Worm (Caenorhabditis elegans) whole organism, L1 larva: ENCODE data around the gene num-1.

Experiments used
- jun-1 ChIP-seq: fragments of 150-350 bp; optimal IDR thresholded peaks from 2 replicates; lab custom pipeline; 2014; ENCODE audit warnings: missing biosample characterization, missing genetic modification reagents, missing genetic modification characterization
- lin-13 ChIP-seq: fragments of 150-350 bp; optimal IDR thresholded peaks from 2 replicates; lab custom pipeline; 2014; ENCODE audit warnings: missing biosample characterization, missing genetic modification reagents, missing genetic modification characterization
- nhr-11 ChIP-seq: fragments of 150-350 bp; optimal IDR thresholded peaks from 2 replicates; lab custom pipeline; 2014; ENCODE audit warnings: missing biosample characterization, missing genetic modification characterization
- nhr-90 ChIP-seq: sonication (generic microtip); optimal IDR thresholded peaks from 2 replicates; lab custom pipeline; 2016; ENCODE audit warnings: mild to moderate bottlenecking, missing genetic modification characterization, missing compliant biosample characterization; ENCODE audit not compliant: poor library complexity
- pag-3 ChIP-seq: sonication (generic microtip); optimal IDR thresholded peaks from 2 replicates; lab custom pipeline; 2017; ENCODE audit warnings: missing genetic modification characterization, mild to moderate bottlenecking, missing compliant biosample characterization, antibody characterized with exemption, borderline replicate concordance; ENCODE audit not compliant: insufficient read depth
- skn-1 ChIP-seq: fragments of 150-350 bp; optimal IDR thresholded peaks from 2 replicates; lab custom pipeline; 2014; ENCODE audit warnings: missing biosample characterization, missing genetic modification characterization
- unc-98 ChIP-seq: fragments of 200-800 bp; sonication (Bioruptor generic); IDR thresholded peaks from 2 replicates; pipeline ENCODE4 v1.3.6; 2022; ENCODE audit warnings: missing genetic modification characterization, missing compliant biosample characterization
- zag-1 ChIP-seq: fragments of 150-350 bp; optimal IDR thresholded peaks from 2 replicates; lab custom pipeline; 2014; ENCODE audit warnings: missing biosample characterization, missing genetic modification characterization

DNA sequence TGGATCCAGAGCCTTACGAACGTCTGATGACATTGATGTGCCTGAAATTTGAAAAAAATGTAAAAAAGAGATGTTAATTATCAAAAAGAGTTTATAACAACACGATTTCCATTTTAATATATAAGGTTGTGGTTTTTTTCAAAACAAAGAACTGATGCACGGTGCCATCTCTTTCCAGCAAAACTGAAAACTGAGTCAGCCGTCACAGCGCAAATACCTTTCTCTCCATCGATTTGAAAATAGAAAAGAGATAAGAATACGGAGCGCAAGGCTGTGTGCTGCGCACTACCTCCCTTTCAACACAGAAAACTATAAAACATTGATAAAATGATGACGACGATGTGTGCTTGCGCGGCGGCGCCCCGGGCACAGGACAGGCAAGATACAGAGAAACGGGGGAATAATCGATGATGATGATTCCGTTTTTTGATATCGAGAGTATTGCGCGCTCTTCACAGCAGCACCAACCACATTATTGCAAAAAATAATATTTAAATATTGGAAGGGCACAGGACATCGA is 37.2 kb upstream of the num-1 start, which contains the start of gene Y44A6D.3:
- no peak for TF ChIP-seq nhr-90 (tag; lab: Kevin White, UChicago)
- no peak for TF ChIP-seq pag-3 (tag; lab: Kevin White, UChicago)
- no peak for TF ChIP-seq unc-98 (GFP tag; lab: Robert Waterston, UW)
- no peak for TF ChIP-seq jun-1 (tag; lab: Kevin White, UChicago)
- no peak for TF ChIP-seq skn-1 (tag; lab: Kevin White, UChicago)
- no peak for TF ChIP-seq nhr-11 (tag; lab: Kevin White, UChicago)
- no peak for TF ChIP-seq lin-13
- no peak for TF ChIP-seq zag-1
